Fruit fly (Drosophila melanogaster) whole organism, adult: ENCODE measurements around the gene smog.

Experiments
- CG33017 ChIP-seq: fragments of 200-800 bp; sonication (Bioruptor generic); optimal IDR thresholded peaks from 2 replicates; lab custom pipeline; 2018; ENCODE audit warnings: missing biosample characterization, mild to moderate bottlenecking, missing genetic modification characterization, moderate library complexity
- CG5204 ChIP-seq: fragments of 200-800 bp; sonication (Bioruptor generic); optimal IDR thresholded peaks from 2 replicates; lab custom pipeline; 2016; ENCODE audit warnings: missing biosample characterization, missing genetic modification characterization
- Clk ChIP-seq: fragments of 200-800 bp; sonication (Bioruptor generic); optimal IDR thresholded peaks from 2 replicates; lab custom pipeline; 2017; ENCODE audit warnings: missing biosample characterization, missing genetic modification characterization
- Mnt ChIP-seq: fragments of 200-800 bp; sonication (Bioruptor generic); optimal IDR thresholded peaks from 2 replicates; lab custom pipeline; 2016; ENCODE audit warnings: missing biosample characterization, mild to moderate bottlenecking, missing genetic modification characterization
- bab1 ChIP-seq: fragments of 200-800 bp; sonication (Bioruptor generic); optimal IDR thresholded peaks from 3 replicates; lab custom pipeline; 2019; ENCODE audit warnings: missing biosample characterization, mild to moderate bottlenecking, missing genetic modification characterization, moderate library complexity
- cic ChIP-seq: fragments of 200-800 bp; sonication (Bioruptor generic); optimal IDR thresholded peaks from 2 replicates; lab custom pipeline; 2017; ENCODE audit warnings: missing biosample characterization, mild to moderate bottlenecking, missing genetic modification characterization, moderate library complexity
- ovo ChIP-seq: fragments of 200-800 bp; sonication (Bioruptor generic); optimal IDR thresholded peaks from 2 replicates; lab custom pipeline; 2016; ENCODE audit warnings: missing biosample characterization, missing genetic modification characterization
- pad ChIP-seq: fragments of 200-800 bp; sonication (Bioruptor generic); optimal IDR thresholded peaks from 3 replicates; lab custom pipeline; 2017; ENCODE audit warnings: missing biosample characterization, missing genetic modification characterization, mild to moderate bottlenecking, moderate library complexity, missing genetic modification reagents

dm6 chr2L:4850356-4850755 lies 2.3 kb upstream of the smog start, which contains the start of the genes mRpS2 and Mon1:
- TF ChIP-seq CG5204 (GFP tag; lab: Kevin White, UChicago) = peak; percentile 80
- TF ChIP-seq Clk (GFP tag; lab: Kevin White, UChicago) = peak; percentile 86
- peak; percentile 38 for TF ChIP-seq cic (GFP tag; lab: Kevin White, UChicago)
- peak; percentile 87 for TF ChIP-seq pad (GFP tag; lab: Kevin White, UChicago)
- TF ChIP-seq Mnt = peak; percentile 81
- peak; percentile 72 for TF ChIP-seq ovo (GFP tag; lab: Kevin White, UChicago)
- TF ChIP-seq CG33017 (tag; lab: Kevin White, UChicago) = peak; percentile 97
- TF ChIP-seq bab1 = peak; percentile 94
